Worm (Caenorhabditis elegans): Measurements from ENCODE around the gene C27D9.2.

DNA sequence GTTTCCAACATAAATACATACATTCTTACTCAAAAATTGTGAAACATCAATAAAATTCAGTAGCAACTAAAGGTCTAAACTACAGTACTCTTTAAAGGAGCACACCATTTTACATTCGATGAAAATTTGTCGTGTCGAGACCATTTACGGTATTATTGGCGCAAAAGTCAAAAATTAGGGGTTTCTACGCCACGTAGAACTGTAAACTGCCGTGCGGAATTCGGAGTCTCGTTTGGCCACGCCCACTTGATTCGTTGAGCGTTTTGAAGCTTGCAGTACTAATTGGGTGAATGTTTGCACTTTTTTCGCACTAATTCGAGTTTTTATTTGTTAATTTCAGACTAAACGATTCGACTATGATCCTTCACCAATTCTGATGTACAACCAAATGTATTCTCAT, 34.0 kb upstream of the C27D9.2 start:
- TF ChIP-seq nhr-77 (tag; optimal IDR thresholded peaks at IDR 0.05) (no peak), nhr-129 (tag; optimal IDR thresholded peaks at IDR 0.05) (no peak), egl-27 (tag; optimal IDR thresholded peaks at IDR 0.05) (no peak), unc-62 (GFP tag; optimal IDR thresholded peaks at IDR 0.05) (no peak), elt-1 (tag; optimal IDR thresholded peaks at IDR 0.05) (no peak), fos-1 (tag; optimal IDR thresholded peaks at IDR 0.05) (no peak), mdl-1 (tag; optimal IDR thresholded peaks at IDR 0.05) (no peak), ceh-16 (tag; optimal IDR thresholded peaks at IDR 0.05) (no peak), C34F6.9 (tag; optimal IDR thresholded peaks at IDR 0.05) (no peak), ceh-82 (tag; optimal IDR thresholded peaks at IDR 0.05) (no peak), elt-3 (tag; optimal IDR thresholded peaks at IDR 0.05) (no peak), ama-1 (optimal IDR thresholded peaks at IDR 0.05) (no peak)
